Fruit fly (Drosophila melanogaster) whole organism, embryonic: ENCODE data around the gene hry.

Experiments
- ATbp ChIP-seq: fragments of 200-800 bp; sonication (Bioruptor generic); optimal IDR thresholded peaks from 2 replicates; lab custom pipeline; 2017; ENCODE audit warnings: missing biosample characterization, mild to moderate bottlenecking, missing genetic modification characterization, missing genetic modification reagents
- Abd-B ChIP-seq: fragments of 200-800 bp; sonication (Bioruptor generic); optimal IDR thresholded peaks from 2 replicates; lab custom pipeline; 2018; ENCODE audit warnings: missing biosample characterization, mild to moderate bottlenecking, missing genetic modification characterization, moderate library complexity
- Adf1 ChIP-seq: fragments of 200-800 bp; sonication (Bioruptor generic); IDR thresholded peaks from 2 replicates; pipeline ENCODE4 v1.3.6; 2022; ENCODE audit warnings: missing biosample characterization, missing genetic modification characterization
- CG10543 ChIP-seq: fragments of 200-800 bp; sonication (Bioruptor generic); optimal IDR thresholded peaks from 3 replicates; lab custom pipeline; 2017; ENCODE audit warnings: missing biosample characterization, mild to moderate bottlenecking, missing genetic modification characterization, moderate library complexity
- CG11456 ChIP-seq: fragments of 200-800 bp; sonication (Bioruptor generic); IDR thresholded peaks from 3 replicates; pipeline ENCODE4 v1.3.6; 2022; ENCODE audit warnings: missing biosample characterization, missing genetic modification characterization
- CG14710 ChIP-seq: fragments of 200-800 bp; sonication (Bioruptor generic); optimal IDR thresholded peaks from 3 replicates; lab custom pipeline; 2019; ENCODE audit warnings: missing biosample characterization, mild to moderate bottlenecking, missing genetic modification characterization, moderate library complexity
- CG1647 ChIP-seq: fragments of 200-800 bp; sonication (Bioruptor generic); optimal IDR thresholded peaks from 3 replicates; lab custom pipeline; 2016; ENCODE audit warnings: missing biosample characterization, missing genetic modification characterization
- CG17385 ChIP-seq: fragments of 200-800 bp; sonication (Bioruptor generic); optimal IDR thresholded peaks from 3 replicates; lab custom pipeline; 2018; ENCODE audit warnings: missing biosample characterization, mild to moderate bottlenecking, missing genetic modification characterization
- CG18262 ChIP-seq: fragments of 200-800 bp; optimal IDR thresholded peaks from 3 replicates; lab custom pipeline; 2019; ENCODE audit warnings: missing biosample characterization, mild to moderate bottlenecking, missing genetic modification characterization, moderate library complexity
- CG31388 ChIP-seq: fragments of 200-800 bp; sonication (Bioruptor generic); optimal IDR thresholded peaks from 2 replicates; lab custom pipeline; 2016; ENCODE audit warnings: missing biosample characterization, missing genetic modification characterization
- CG32767 ChIP-seq: fragments of 200-800 bp; sonication (Bioruptor generic); IDR thresholded peaks from 2 replicates; pipeline ENCODE4 v1.3.6; 2022; ENCODE audit warnings: missing biosample characterization, missing genetic modification characterization
- CG33557 ChIP-seq: fragments of 200-800 bp; sonication (Bioruptor generic); optimal IDR thresholded peaks from 2 replicates; lab custom pipeline; 2019; ENCODE audit warnings: missing biosample characterization, mild to moderate bottlenecking, missing genetic modification characterization, moderate library complexity
- CG34376 ChIP-seq: fragments of 200-800 bp; sonication (Bioruptor generic); optimal IDR thresholded peaks from 2 replicates; lab custom pipeline; 2018; ENCODE audit warnings: missing biosample characterization, mild to moderate bottlenecking, missing genetic modification characterization
- CG3995 ChIP-seq: fragments of 200-800 bp; sonication (Bioruptor generic); optimal IDR thresholded peaks from 3 replicates; lab custom pipeline; 2016; ENCODE audit warnings: missing biosample characterization, missing genetic modification characterization
- CG4730 ChIP-seq: fragments of 200-800 bp; sonication (Bioruptor generic); IDR thresholded peaks from 2 replicates; pipeline ENCODE4 v1.3.6; 2022; ENCODE audit warnings: missing biosample characterization, missing genetic modification characterization
- CG5180 ChIP-seq: fragments of 200-800 bp; sonication (Bioruptor generic); optimal IDR thresholded peaks from 3 replicates; lab custom pipeline; 2017; ENCODE audit warnings: missing biosample characterization, missing genetic modification characterization, mild to moderate bottlenecking, moderate library complexity, missing genetic modification reagents
- CG7556 ChIP-seq: fragments of 200-800 bp; sonication (Bioruptor generic); optimal IDR thresholded peaks from 2 replicates; lab custom pipeline; 2017; ENCODE audit warnings: missing biosample characterization, mild to moderate bottlenecking, missing genetic modification characterization
- CrebB ChIP-seq: fragments of 200-800 bp; sonication (Bioruptor generic); optimal IDR thresholded peaks from 3 replicates; lab custom pipeline; 2018; ENCODE audit warnings: missing biosample characterization, mild to moderate bottlenecking, missing genetic modification characterization
- Dad ChIP-seq: fragments of 200-800 bp; sonication (Bioruptor generic); optimal IDR thresholded peaks from 3 replicates; lab custom pipeline; 2016; ENCODE audit warnings: missing biosample characterization, missing genetic modification characterization
- E2f1 ChIP-seq: fragments of 200-800 bp; sonication (Bioruptor generic); IDR thresholded peaks from 2 replicates; pipeline ENCODE4 v1.3.6; 2022; ENCODE audit warnings: missing biosample characterization, missing genetic modification characterization
- E2f2 ChIP-seq: fragments of 200-800 bp; sonication (Bioruptor generic); IDR thresholded peaks from 2 replicates; pipeline ENCODE4 v1.3.6; 2022; ENCODE audit warnings: missing biosample characterization, missing genetic modification characterization
- Ets97D ChIP-seq: fragments of 200-800 bp; sonication (Bioruptor generic); optimal IDR thresholded peaks from 3 replicates; lab custom pipeline; 2016; ENCODE audit warnings: missing biosample characterization, missing genetic modification characterization
- Fer2 ChIP-seq: fragments of 200-800 bp; sonication (Bioruptor generic); optimal IDR thresholded peaks from 2 replicates; lab custom pipeline; 2018; ENCODE audit warnings: missing biosample characterization, mild to moderate bottlenecking, missing genetic modification characterization, moderate library complexity
- Gsc ChIP-seq: fragments of 200-800 bp; sonication (Bioruptor generic); IDR thresholded peaks from 2 replicates; pipeline ENCODE4 v1.3.6; 2022; ENCODE audit warnings: missing biosample characterization, missing genetic modification characterization
- Hmx ChIP-seq: fragments of 200-800 bp; sonication (Bioruptor generic); optimal IDR thresholded peaks from 2 replicates; lab custom pipeline; 2016; ENCODE audit warnings: missing biosample characterization, missing genetic modification characterization
- Hr39 ChIP-seq: fragments of >200 bp; optimal IDR thresholded peaks from 2 replicates; lab custom pipeline; 2017
- Hsf ChIP-seq: fragments of 200-800 bp; sonication (Bioruptor generic); optimal IDR thresholded peaks from 3 replicates; lab custom pipeline; 2016; ENCODE audit warnings: missing biosample characterization, missing genetic modification characterization
- MTF-1 ChIP-seq: fragments of 200-800 bp; sonication (Bioruptor generic); optimal IDR thresholded peaks from 2 replicates; lab custom pipeline; 2018; ENCODE audit warnings: missing biosample characterization, mild to moderate bottlenecking, missing genetic modification characterization, borderline replicate concordance
- Sry-δ ChIP-seq: fragments of 200-800 bp; sonication (Bioruptor generic); optimal IDR thresholded peaks from 2 replicates; lab custom pipeline; 2016; ENCODE audit warnings: missing biosample characterization, missing genetic modification characterization
- aop ChIP-seq: fragments of 200-800 bp; sonication (Bioruptor generic); IDR thresholded peaks from 2 replicates; pipeline ENCODE4 v1.3.6; 2022; ENCODE audit warnings: missing biosample characterization, missing genetic modification characterization
- bab2 ChIP-seq: fragments of 200-800 bp; sonication (Bioruptor generic); optimal IDR thresholded peaks from 2 replicates; lab custom pipeline; 2016; ENCODE audit warnings: missing biosample characterization, missing genetic modification characterization
- bcd ChIP-seq: fragments of 200-800 bp; sonication (Bioruptor generic); optimal IDR thresholded peaks from 2 replicates; lab custom pipeline; 2017; ENCODE audit warnings: missing biosample characterization, mild to moderate bottlenecking, missing genetic modification characterization
- btn ChIP-seq: fragments of 200-800 bp; sonication (Bioruptor generic); optimal IDR thresholded peaks from 2 replicates; lab custom pipeline; 2016; ENCODE audit warnings: missing biosample characterization, missing genetic modification characterization
- cg ChIP-seq: fragments of 200-800 bp; sonication (Bioruptor generic); optimal IDR thresholded peaks from 3 replicates; lab custom pipeline; 2019; ENCODE audit warnings: missing biosample characterization, mild to moderate bottlenecking, missing genetic modification characterization, moderate library complexity
- chif ChIP-seq, 2 experiments: fragments of 200-800 bp; sonication (Bioruptor generic); optimal IDR thresholded peaks; 3 replicates each; lab custom pipeline; 2016; ENCODE audit warnings: missing biosample characterization in 2 of 2, missing genetic modification characterization in 2 of 2
- dysf ChIP-seq: fragments of 200-800 bp; sonication (Bioruptor generic); IDR thresholded peaks from 3 replicates; pipeline ENCODE4 v1.3.6; 2022; ENCODE audit warnings: missing biosample characterization, missing genetic modification characterization
- emc ChIP-seq: fragments of 200-800 bp; sonication (Bioruptor generic); optimal IDR thresholded peaks from 2 replicates; lab custom pipeline; 2016; ENCODE audit warnings: missing biosample characterization, missing genetic modification characterization
- fd102C ChIP-seq: fragments of 200-800 bp; sonication (Bioruptor generic); optimal IDR thresholded peaks from 2 replicates; lab custom pipeline; 2018; ENCODE audit warnings: missing biosample characterization, mild to moderate bottlenecking, missing genetic modification characterization, moderate library complexity
- fd96Cb ChIP-seq: fragments of 200-800 bp; sonication (Bioruptor generic); optimal IDR thresholded peaks from 2 replicates; lab custom pipeline; 2018; ENCODE audit warnings: missing biosample characterization, mild to moderate bottlenecking, missing genetic modification characterization, moderate library complexity
- gsb ChIP-seq: fragments of 200-800 bp; sonication (Bioruptor generic); IDR thresholded peaks from 2 replicates; pipeline ENCODE4 v1.3.6; 2022; ENCODE audit warnings: missing biosample characterization, missing genetic modification characterization
- h ChIP-seq: fragments of >200 bp; optimal IDR thresholded peaks from 2 replicates; lab custom pipeline; 2017
- hth ChIP-seq: fragments of >200 bp; optimal IDR thresholded peaks from 2 replicates; lab custom pipeline; 2017; ENCODE audit warnings: inconsistent platforms
- ind ChIP-seq: fragments of 200-800 bp; sonication (Bioruptor generic); optimal IDR thresholded peaks from 3 replicates; lab custom pipeline; 2016; ENCODE audit warnings: missing biosample characterization, missing genetic modification characterization
- lov ChIP-seq, 2 experiments: fragments of 200-800 bp in 1 of 2; fragments of >200 bp in 1 of 2; sonication (Bioruptor generic) in 1 of 2; IDR thresholded peaks in 1 of 2; optimal IDR thresholded peaks in 1 of 2; 2 replicates in 1 of 2; 3 replicates in 1 of 2; pipeline versions ENCODE4 v1.3.6 to Lab custom; 2017 to 2022; ENCODE audit warnings: missing biosample characterization in 1 of 2, missing genetic modification characterization in 1 of 2
- phol ChIP-seq: fragments of 200-800 bp; sonication (Bioruptor generic); optimal IDR thresholded peaks from 3 replicates; lab custom pipeline; 2018; ENCODE audit warnings: missing biosample characterization, mild to moderate bottlenecking, missing genetic modification characterization, moderate library complexity
- pita ChIP-seq: fragments of 200-800 bp; sonication (Bioruptor generic); optimal IDR thresholded peaks from 2 replicates; lab custom pipeline; 2017; ENCODE audit warnings: missing biosample characterization, mild to moderate bottlenecking, missing genetic modification characterization
- ro ChIP-seq: fragments of 200-800 bp; sonication (Bioruptor generic); IDR thresholded peaks from 2 replicates; pipeline ENCODE4 v1.3.6; 2022; ENCODE audit warnings: missing biosample characterization, missing genetic modification characterization
- slbo ChIP-seq: fragments of 200-800 bp; sonication (Bioruptor generic); IDR thresholded peaks from 2 replicates; pipeline ENCODE4 v1.3.6; 2022; ENCODE audit warnings: missing biosample characterization, missing genetic modification characterization
- sob ChIP-seq: fragments of 200-800 bp; sonication (Bioruptor generic); IDR thresholded peaks from 2 replicates; pipeline ENCODE4 v1.3.6; 2022; ENCODE audit warnings: missing biosample characterization, missing genetic modification characterization
- unc-4 ChIP-seq: fragments of 200-800 bp; sonication (Bioruptor generic); IDR thresholded peaks from 2 replicates; pipeline ENCODE4 v1.3.6; 2022; ENCODE audit warnings: missing biosample characterization, missing genetic modification characterization; ENCODE audit not compliant: partially characterized antibody
- vnd ChIP-seq: fragments of 200-800 bp; sonication (Bioruptor generic); IDR thresholded peaks from 3 replicates; pipeline ENCODE4 v1.3.6; 2022; ENCODE audit warnings: missing biosample characterization, missing genetic modification characterization; ENCODE audit not compliant: partially characterized antibody
- yki ChIP-seq: fragments of >200 bp; optimal IDR thresholded peaks from 3 replicates; lab custom pipeline; 2018
- zfh2 ChIP-seq: fragments of 200-800 bp; sonication (Bioruptor generic); optimal IDR thresholded peaks from 2 replicates; lab custom pipeline; 2016; ENCODE audit warnings: missing biosample characterization, missing genetic modification characterization

The hry gene

DNA sequence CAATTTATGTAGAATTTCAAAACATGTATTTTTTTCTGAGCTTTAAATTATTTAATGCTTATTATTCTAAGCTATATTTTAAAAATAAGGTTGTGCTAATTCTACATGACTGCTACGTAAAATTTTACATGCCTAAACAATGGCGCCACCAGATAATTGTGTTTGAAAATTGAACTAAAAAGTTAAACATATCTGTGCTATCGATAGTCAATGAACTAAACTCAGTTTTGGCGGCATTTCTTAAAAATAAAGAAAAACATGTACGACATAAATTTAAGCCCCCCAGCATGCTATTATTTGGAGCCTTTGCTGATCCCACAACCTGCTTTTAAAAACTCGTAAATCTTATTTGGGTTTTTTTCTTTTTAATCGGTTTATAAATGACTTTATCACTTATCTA is 43.0 kb downstream of the hry start (continued):
- no peak for TF ChIP-seq slbo
- no peak for TF ChIP-seq CG1647
- no peak for TF ChIP-seq CG33557 (GFP tag; lab: Kevin White, UChicago)
- TF ChIP-seq CG34376, result no peak
- no peak for TF ChIP-seq sob (GFP tag; lab: Robert Waterston, UW)
- peak; percentile 75 for TF ChIP-seq E2f1 (GFP tag; lab: Robert Waterston, UW)
- TF ChIP-seq CG17385, result no peak
- no peak for TF ChIP-seq gsb (GFP tag; lab: Robert Waterston, UW)
- no peak for TF ChIP-seq CG10543
- no peak for TF ChIP-seq aop
- no peak for TF ChIP-seq Dad (GFP tag; lab: Kevin White, UChicago)
- no peak for TF ChIP-seq ro (GFP tag; lab: Robert Waterston, UW)
- TF ChIP-seq zfh2 (GFP tag; lab: Kevin White, UChicago), result no peak
- no peak for TF ChIP-seq CG32767 (GFP tag; lab: Robert Waterston, UW)
- TF ChIP-seq phol (tag; lab: Kevin White, UChicago), result peak; percentile 46
- TF ChIP-seq CG14710 (tag; lab: Kevin White, UChicago), result peak; percentile 47
- peak; percentile 19 for TF ChIP-seq CG18262 (tag; lab: Kevin White, UChicago)
- no peak for TF ChIP-seq ind
- peak; percentile 66 for TF ChIP-seq Sry-δ (GFP tag; lab: Kevin White, UChicago)
- no peak for TF ChIP-seq bab2 (GFP tag; lab: Kevin White, UChicago)
- no peak for TF ChIP-seq btn (GFP tag; lab: Kevin White, UChicago)
- TF ChIP-seq CG31388 (GFP tag; lab: Kevin White, UChicago), result no peak
- TF ChIP-seq yki (lab: Kevin White, UChicago), result no peak
- no peak for TF ChIP-seq pita
- no peak for TF ChIP-seq CG7556 (GFP tag; lab: Kevin White, UChicago)
- no peak for TF ChIP-seq Hr39 (lab: Kevin White, UChicago)
- no peak for TF ChIP-seq cg
- TF ChIP-seq lov (optimal IDR thresholded peaks at IDR 0.05; lab: Kevin White, UChicago), result no peak
- TF ChIP-seq lov (GFP tag; IDR thresholded peaks at IDR 0.05; lab: Robert Waterston, UW), result no peak
- TF ChIP-seq CG4730 (GFP tag; lab: Robert Waterston, UW), result no peak
- TF ChIP-seq Hmx (GFP tag; lab: Kevin White, UChicago), result no peak
- TF ChIP-seq h (lab: Kevin White, UChicago), result no peak
- no peak for TF ChIP-seq CrebB
- no peak for TF ChIP-seq Adf1 (GFP tag; lab: Robert Waterston, UW)
- no peak for TF ChIP-seq CG5180
- TF ChIP-seq chif (GFP tag; optimal IDR thresholded peaks at IDR 0.05; lab: Kevin White, UChicago), result no peak
- TF ChIP-seq fd96Cb (tag; lab: Kevin White, UChicago), result no peak
- peak; percentile 31 for TF ChIP-seq Ets97D (GFP tag; lab: Kevin White, UChicago)
- peak; percentile 45 for TF ChIP-seq CG3995 (GFP tag; lab: Kevin White, UChicago)
- peak; percentile 7 for TF ChIP-seq bcd (GFP tag; lab: Kevin White, UChicago)
- TF ChIP-seq ATbp, result no peak
- TF ChIP-seq fd102C, result no peak
- TF ChIP-seq MTF-1 (GFP tag; lab: Kevin White, UChicago), result no peak
- no peak for TF ChIP-seq Abd-B (GFP tag; lab: Kevin White, UChicago)
- no peak for TF ChIP-seq dysf (GFP tag; lab: Robert Waterston, UW)
- TF ChIP-seq Gsc, result no peak
- TF ChIP-seq CG11456, result no peak
- TF ChIP-seq E2f2 (GFP tag; lab: Robert Waterston, UW), result peak; percentile 98
- no peak for TF ChIP-seq emc
- no peak for TF ChIP-seq Fer2 (tag; lab: Kevin White, UChicago)
- TF ChIP-seq vnd (GFP tag; lab: Robert Waterston, UW), result peak; percentile 56
- TF ChIP-seq Hsf (GFP tag; lab: Kevin White, UChicago), result no peak
- TF ChIP-seq unc-4, result peak; percentile 80
- TF ChIP-seq hth (lab: Kevin White, UChicago), result no peak
